Worm (Caenorhabditis elegans) whole organism, early embryonic: ENCODE measurements around the gene scl-8.

Experiments
- B0310.2 ChIP-seq: sonication (generic microtip); optimal IDR thresholded peaks from 2 replicates; lab custom pipeline; 2016; ENCODE audit warnings: mild to moderate bottlenecking, missing genetic modification characterization, missing compliant biosample characterization
- F13C5.2 ChIP-seq: sonication (generic microtip); optimal IDR thresholded peaks from 2 replicates; lab custom pipeline; 2017; ENCODE audit warnings: mild to moderate bottlenecking, missing genetic modification characterization, inconsistent platforms, missing compliant biosample characterization
- aly-1 ChIP-seq: sonication (generic microtip); optimal IDR thresholded peaks from 2 replicates; lab custom pipeline; 2016; ENCODE audit warnings: missing genetic modification characterization, missing compliant biosample characterization
- ama-1 ChIP-seq: fragments of 150-350 bp; optimal IDR thresholded peaks from 2 replicates; lab custom pipeline; 2014
- ceh-13 ChIP-seq: fragments of 200-800 bp; sonication (Bioruptor generic); optimal IDR thresholded peaks from 2 replicates; lab custom pipeline; 2018; ENCODE audit warnings: mild to moderate bottlenecking, missing genetic modification characterization, missing compliant biosample characterization
- ets-7 ChIP-seq: sonication (generic microtip); optimal IDR thresholded peaks from 2 replicates; lab custom pipeline; 2016; ENCODE audit warnings: missing genotype, missing genetic modification characterization, missing compliant biosample characterization
- flt-1 ChIP-seq: fragments of 200-800 bp; sonication (Bioruptor generic); IDR thresholded peaks from 2 replicates; pipeline ENCODE4 v1.3.6; 2022; ENCODE audit warnings: missing genetic modification characterization, missing compliant biosample characterization
- hmbx-1 ChIP-seq: sonication (generic microtip); optimal IDR thresholded peaks from 2 replicates; lab custom pipeline; 2016; ENCODE audit warnings: mild to moderate bottlenecking, missing genetic modification characterization, missing compliant biosample characterization
- hmg-4 ChIP-seq: fragments of 200-800 bp; sonication (Bioruptor generic); optimal IDR thresholded peaks from 2 replicates; lab custom pipeline; 2018; ENCODE audit warnings: mild to moderate bottlenecking, missing genetic modification characterization, missing compliant biosample characterization
- pes-1 ChIP-seq: fragments of 200-800 bp; sonication (Bioruptor generic); IDR thresholded peaks from 2 replicates; pipeline ENCODE4 v1.3.6; 2022; ENCODE audit warnings: missing genetic modification reagents, missing genetic modification characterization, missing compliant biosample characterization
- scrt-1 ChIP-seq: fragments of 200-800 bp; sonication (Bioruptor generic); IDR thresholded peaks from 2 replicates; pipeline ENCODE4 v1.3.6; 2022; ENCODE audit warnings: missing genetic modification characterization, missing compliant biosample characterization
- sea-1 ChIP-seq: fragments of 200-800 bp; sonication (Bioruptor generic); conservative IDR thresholded peaks from 2 replicates; pipeline ENCODE4 v1.3.6; 2022; ENCODE audit warnings: missing genetic modification characterization, missing compliant biosample characterization
- tbx-11 ChIP-seq: fragments of 200-800 bp; sonication (Bioruptor generic); IDR thresholded peaks from 2 replicates; pipeline ENCODE4 v1.3.6; 2022; ENCODE audit warnings: missing genetic modification characterization, missing compliant biosample characterization

DNA sequence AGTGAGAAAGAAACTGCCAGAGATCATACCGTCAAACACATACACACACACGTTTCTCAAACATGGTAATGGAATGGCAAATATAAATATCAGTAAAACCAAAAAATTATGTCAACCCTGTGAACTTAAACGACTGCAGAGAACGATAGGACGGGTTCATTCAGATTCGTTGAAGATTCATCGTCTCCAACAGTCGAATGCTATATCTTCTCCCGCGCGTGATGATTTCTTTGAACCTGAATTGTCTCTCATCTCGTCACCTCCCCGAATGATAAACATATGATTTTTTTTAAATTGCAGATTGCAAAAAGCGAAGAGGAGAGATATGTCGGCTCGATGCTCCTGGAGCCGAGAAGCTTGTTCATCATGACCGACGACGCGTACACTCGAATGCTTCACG, 39.3 kb downstream of the scl-8 start:
- TF ChIP-seq pes-1 (GFP tag; lab: Robert Waterston, UW) (no peak), ama-1 (lab: Kevin White, UChicago) (no peak), aly-1 (tag; lab: Kevin White, UChicago) (no peak), hmbx-1 (tag; lab: Kevin White, UChicago) (no peak), scrt-1 (GFP tag; lab: Robert Waterston, UW) (no peak), ets-7 (tag; lab: Kevin White, UChicago) (no peak), hmg-4 (GFP tag; lab: Kevin White, UChicago) (no peak), F13C5.2 (no peak), tbx-11 (GFP tag; lab: Robert Waterston, UW) (no peak), ceh-13 (GFP tag; lab: Kevin White, UChicago) (no peak), B0310.2 (no peak), sea-1 (GFP tag; lab: Robert Waterston, UW) (no peak), flt-1 (GFP tag; lab: Robert Waterston, UW) (no peak)
